Fruit fly (Drosophila melanogaster): ENCODE results near the gene gammaSnap2.

DNA sequence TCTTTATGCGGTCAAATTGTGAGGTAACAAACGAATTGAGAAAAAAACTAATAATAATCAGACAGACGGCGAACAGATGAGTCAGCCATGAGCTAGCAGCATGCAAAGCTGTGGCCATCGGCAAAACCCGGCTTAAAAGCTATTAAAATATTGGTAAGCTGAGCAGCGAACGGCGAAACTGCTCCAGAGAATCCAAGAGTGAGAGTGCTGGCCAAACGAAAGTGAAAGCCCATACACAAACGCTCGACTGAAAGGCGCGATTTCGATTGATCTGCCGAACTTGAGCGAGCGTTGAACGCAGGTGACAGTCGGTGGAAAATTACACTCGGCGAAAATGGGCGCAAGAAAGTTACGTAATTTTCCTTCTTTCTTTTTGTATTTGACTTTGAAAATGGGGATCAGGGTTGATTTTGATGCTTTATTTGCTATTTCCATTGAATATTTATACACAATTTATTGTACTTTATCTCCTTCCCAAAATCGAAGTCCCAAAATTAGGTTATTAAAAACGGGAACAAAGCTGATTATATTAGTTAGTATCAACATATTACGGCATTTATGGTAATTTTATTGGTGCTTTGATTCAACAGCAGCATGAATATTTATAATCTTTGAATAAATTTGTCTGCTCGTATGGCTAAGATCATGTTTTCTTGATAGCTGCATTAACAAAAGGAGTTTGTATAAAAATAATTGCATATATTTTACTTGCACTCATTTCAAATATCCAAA is 28.6 kb upstream of the gammaSnap2 start:
- TF ChIP-seq Gug (GFP tag; IDR thresholded peaks at IDR 0.05) (no peak), CG11294 (GFP tag; IDR thresholded peaks at IDR 0.05) (no peak), fkh (GFP tag; optimal IDR thresholded peaks at IDR 0.05) (no peak), CG11902 (GFP tag; optimal IDR thresholded peaks at IDR 0.05) (no peak), CG32006 (GFP tag; optimal IDR thresholded peaks at IDR 0.05) (peak; percentile 71), CG6854 (GFP tag; optimal IDR thresholded peaks at IDR 0.05) (no peak), Ets96B (tag; optimal IDR thresholded peaks at IDR 0.05) (no peak), achi (GFP tag; optimal IDR thresholded peaks at IDR 0.05) (no peak), CG4318 (GFP tag; optimal IDR thresholded peaks at IDR 0.05) (peak; percentile 58), Sox102F (GFP tag; optimal IDR thresholded peaks at IDR 0.05) (no peak), Ets21C (GFP tag; optimal IDR thresholded peaks at IDR 0.05) (no peak), esn (GFP tag; optimal IDR thresholded peaks at IDR 0.05) (no peak), dsx (GFP tag; optimal IDR thresholded peaks at IDR 0.05; ENCODE audit: poor library complexity, severe bottlenecking) (no peak)

Measured in whole organism, prepupa.